Worm (Caenorhabditis elegans): ENCODE data around the gene clec-4.
"Not testable (repeated sequence)": the region's sequence is repeated elsewhere in the genome, so short reads cannot be mapped to it uniquely, and the experiment has no call there.

The clec-4 gene

DNA sequence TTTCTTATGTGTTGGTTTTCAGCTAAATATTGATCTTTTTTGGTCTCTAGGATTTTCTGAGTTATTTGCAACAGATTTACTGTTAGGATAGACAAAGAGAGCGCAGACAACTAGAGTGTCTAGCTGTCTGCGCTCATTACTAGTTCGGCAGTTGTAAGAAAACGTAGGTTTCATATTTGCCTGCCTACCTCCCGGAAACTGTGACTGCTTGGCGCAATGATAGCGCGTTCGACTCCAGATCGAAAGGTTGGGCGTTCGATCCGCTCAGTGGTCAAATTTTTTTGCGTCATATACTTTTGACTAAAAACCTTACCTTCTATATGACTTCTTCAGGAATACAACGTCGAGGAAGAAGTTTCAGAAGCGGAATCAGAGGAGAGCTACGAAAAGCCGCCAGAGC, 41.5 kb downstream of the clec-4 start:
- TF ChIP-seq rpc-1 (optimal IDR thresholded peaks at IDR 0.05) (peak; percentile 46), rpc-1 (tag; optimal IDR thresholded peaks at IDR 0.05) (peak; percentile 69), ccch-3 (GFP tag; optimal IDR thresholded peaks at IDR 0.05) (no peak), tbp1 (GFP tag; optimal IDR thresholded peaks at IDR 0.05) (peak; percentile 80), B0261.1 (tag; optimal IDR thresholded peaks at IDR 0.05) (peak; percentile 57)

DNA sequence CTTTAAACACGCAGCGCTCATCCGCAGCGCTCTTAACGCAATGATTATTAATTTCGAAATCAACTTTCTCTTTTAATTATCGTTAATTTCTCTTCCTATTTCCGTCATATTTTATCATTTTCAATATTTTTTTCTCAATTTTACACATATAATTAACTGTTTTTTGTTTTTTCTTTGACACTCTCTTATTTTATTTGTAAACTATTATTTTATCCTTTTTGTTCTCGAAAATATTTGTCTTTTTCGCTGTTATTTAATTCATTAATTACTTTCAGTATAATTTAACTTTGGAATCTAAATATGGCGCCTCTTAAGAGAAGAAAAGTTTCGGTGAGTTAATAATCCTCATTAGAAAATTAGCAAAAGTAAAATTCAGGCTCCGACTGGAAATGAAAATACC, 44.7 kb downstream of the clec-4 start, which contains the start of gene F49C5.3:
Gene F49C5.3, plus strand, starts transcription at position 301 of the 400 bp plus-strand sequence.
- TF ChIP-seq lsy-27 (tag; optimal IDR thresholded peaks at IDR 0.05; ENCODE audit: borderline replicate concordance, insufficient read depth); nhr-179 (tag; optimal IDR thresholded peaks at IDR 0.05); madf-8 (GFP tag; conservative IDR thresholded peaks at IDR 0.05): not testable (repeated sequence)

DNA sequence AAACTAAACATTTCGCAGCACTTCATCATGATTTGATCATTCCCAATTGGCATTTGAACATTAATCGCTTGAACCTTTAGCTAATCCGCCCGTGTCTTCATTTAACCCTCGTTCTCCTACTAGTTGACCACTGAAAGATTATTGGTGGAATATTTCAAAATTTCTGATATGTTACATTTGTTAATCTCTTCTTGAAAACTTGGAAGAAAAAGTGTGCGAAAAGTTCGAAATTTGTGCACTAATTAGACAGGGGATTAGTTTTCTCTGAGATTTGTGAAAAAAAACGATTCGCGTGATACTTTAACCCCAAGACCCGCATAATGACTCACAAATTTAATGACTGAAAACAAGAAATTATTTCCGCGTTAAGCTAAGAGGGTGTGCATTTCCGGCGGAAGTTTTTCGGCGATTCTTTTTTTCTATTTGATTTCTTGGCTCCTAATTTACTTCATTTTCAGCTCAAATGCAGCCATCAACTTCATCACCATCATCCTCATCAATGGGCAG, 45.6 kb downstream of the clec-4 start, which contains the start of gene nimk-1:
Gene nimk-1, plus strand, starts transcription at position 457 of the 507 bp plus-strand sequence.
- no peak for TF ChIP-seq hlh-12 (tag; optimal IDR thresholded peaks at IDR 0.05)
- TF ChIP-seq lin-54 (GFP tag; optimal IDR thresholded peaks at IDR 0.05), result no peak
- TF ChIP-seq snpc-1.3 (tag; optimal IDR thresholded peaks at IDR 0.05; ENCODE audit: insufficient read depth), result no peak

DNA sequence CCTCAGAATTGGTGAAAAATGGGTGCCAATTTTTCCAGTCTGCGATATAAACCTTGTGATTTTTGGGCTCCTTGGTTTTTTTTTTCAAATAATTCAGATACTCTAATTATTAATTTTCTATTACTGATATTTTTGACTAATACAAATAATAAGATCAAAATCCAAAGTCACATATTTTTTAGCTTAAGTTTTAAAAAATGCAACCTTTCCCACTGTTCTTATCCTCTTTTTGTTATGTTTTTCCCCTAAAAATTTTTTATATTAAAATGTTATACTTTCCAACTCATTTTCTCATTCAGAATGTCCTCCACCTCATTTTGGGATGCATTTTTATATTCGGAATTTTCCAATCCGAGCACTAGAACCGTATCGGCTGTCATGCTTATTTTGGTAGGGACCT, 50.0 kb downstream of the clec-4 start, which contains the start of gene srx-120:
Gene srx-120, plus strand, starts transcription at position 301 of the 400 bp plus-strand sequence.
- TF ChIP-seq ztf-22 (GFP tag; optimal IDR thresholded peaks at IDR 0.05), result no peak
- TF ChIP-seq C06A6.2 (GFP tag; conservative IDR thresholded peaks at IDR 0.05), result no peak
- TF ChIP-seq sea-2 (GFP tag; IDR thresholded peaks at IDR 0.05), result no peak
- no peak for TF ChIP-seq lin-54 (GFP tag; optimal IDR thresholded peaks at IDR 0.05)
- no peak for TF ChIP-seq ztf-26 (tag; optimal IDR thresholded peaks at IDR 0.05)
- TF ChIP-seq tlf-1 (GFP tag; optimal IDR thresholded peaks at IDR 0.05), result no peak
- TF ChIP-seq rpc-1 (optimal IDR thresholded peaks at IDR 0.05), result no peak
- no peak for TF ChIP-seq rpc-1 (tag; optimal IDR thresholded peaks at IDR 0.05)
- no peak for TF ChIP-seq T07F8.4 (tag; optimal IDR thresholded peaks at IDR 0.05)

Data from whole organism, young adult.